Worm (Caenorhabditis elegans): ENCODE data around the gene nit-1.

- TF ChIP-seq ama-1 (optimal IDR thresholded peaks at IDR 0.05) = no peak
- no peak for TF ChIP-seq ama-1 (GFP tag; optimal IDR thresholded peaks at IDR 0.05)
- no peak for TF ChIP-seq rec-8 (tag; optimal IDR thresholded peaks at IDR 0.05)
- no peak for TF ChIP-seq unc-62 (GFP tag; optimal IDR thresholded peaks at IDR 0.05)
- no peak for TF ChIP-seq B0019.2 (GFP tag; conservative IDR thresholded peaks at IDR 0.05)
- no peak for TF ChIP-seq somi-1 (GFP tag; optimal IDR thresholded peaks at IDR 0.05)
- TF ChIP-seq F10E7.11 (tag; optimal IDR thresholded peaks at IDR 0.05) = no peak
- no peak for TF ChIP-seq repo-1 (tag; optimal IDR thresholded peaks at IDR 0.05)
- TF ChIP-seq ztf-6 (GFP tag; IDR thresholded peaks at IDR 0.05) = no peak
- TF ChIP-seq Y53G8AR.9 (GFP tag; conservative IDR thresholded peaks at IDR 0.05) = no peak
- no peak for TF ChIP-seq ztf-22 (GFP tag; optimal IDR thresholded peaks at IDR 0.05)
- no peak for TF ChIP-seq snpc-3.4 (tag; optimal IDR thresholded peaks at IDR 0.05)
- no peak for TF ChIP-seq hsf-1 (GFP tag; IDR thresholded peaks at IDR 0.05)
Observed at ce11 chrIII:3893992-3894391, 28.0 kb upstream of the nit-1 start.

Measured in whole organism, young adult.